Fruit fly (Drosophila melanogaster) whole organism: ENCODE data around the gene how.

Source experiments
- Dll ChIP-seq: fragments of >200 bp; optimal IDR thresholded peaks from 2 replicates; lab custom pipeline; 2017
- EcR ChIP-seq, 2 experiments: fragments of >200 bp; optimal IDR thresholded peaks; 2 replicates each; lab custom pipeline; 2017; ENCODE audit warnings: missing biosample characterization in 2 of 2, missing genetic modification characterization in 2 of 2, missing genetic modification reagents in 2 of 2
- pan ChIP-seq: fragments of >200 bp; optimal IDR thresholded peaks from 2 replicates; lab custom pipeline; 2017

dm6 chr3R:22086775-22087174 is 44.8 kb downstream of the how start, which contains the start of gene BomBc3:
- TF ChIP-seq pan (lab: Kevin White, UChicago) (no peak), Dll (lab: Kevin White, UChicago) (no peak), EcR (GFP tag; optimal IDR thresholded peaks at IDR 0.05; lab: Kevin White, UChicago) (no peak)
